Worm (Caenorhabditis elegans) whole organism, mixed stage, embryonic: ENCODE results near the gene F23D12.2.

Source experiments
- M03D4.4 ChIP-seq: sonication (generic microtip); optimal IDR thresholded peaks from 2 replicates; lab custom pipeline; 2017; ENCODE audit warnings: mild to moderate bottlenecking, missing genetic modification characterization, missing compliant biosample characterization
- bed-3 ChIP-seq: fragments of 200-800 bp; sonication (Bioruptor generic); optimal IDR thresholded peaks from 3 replicates; lab custom pipeline; 2018; ENCODE audit warnings: mild to moderate bottlenecking, missing genetic modification characterization, moderate library complexity, missing compliant biosample characterization
- blmp-1 ChIP-seq: fragments of 150-350 bp; optimal IDR thresholded peaks from 2 replicates; lab custom pipeline; 2014; ENCODE audit warnings: missing biosample characterization, missing genetic modification characterization
- ceh-39 ChIP-seq: fragments of 150-350 bp; optimal IDR thresholded peaks from 2 replicates; lab custom pipeline; 2014; ENCODE audit warnings: missing biosample characterization, missing genetic modification characterization
- ceh-43 ChIP-seq: fragments of 200-800 bp; sonication (Bioruptor generic); optimal IDR thresholded peaks from 2 replicates; lab custom pipeline; 2018; ENCODE audit warnings: mild to moderate bottlenecking, missing genetic modification characterization, moderate library complexity, missing compliant biosample characterization
- ceh-83 ChIP-seq: fragments of 200-800 bp; sonication (Bioruptor generic); optimal IDR thresholded peaks from 2 replicates; lab custom pipeline; 2018; ENCODE audit warnings: mild to moderate bottlenecking, missing genetic modification characterization, missing compliant biosample characterization
- ces-1 ChIP-seq: fragments of 150-350 bp; optimal IDR thresholded peaks from 2 replicates; lab custom pipeline; 2014; ENCODE audit warnings: missing biosample characterization, missing genetic modification reagents, missing genetic modification characterization
- cnd-1 ChIP-seq: fragments of 200-800 bp; sonication (Bioruptor generic); optimal IDR thresholded peaks from 2 replicates; lab custom pipeline; 2018; ENCODE audit warnings: mild to moderate bottlenecking, missing genetic modification characterization, missing compliant biosample characterization
- drap-1 ChIP-seq: fragments of 200-800 bp; sonication (Bioruptor generic); optimal IDR thresholded peaks from 3 replicates; lab custom pipeline; 2018; ENCODE audit warnings: mild to moderate bottlenecking, missing genetic modification characterization, missing compliant biosample characterization
- elt-1 ChIP-seq: sonication (generic microtip); optimal IDR thresholded peaks from 2 replicates; lab custom pipeline; 2017; ENCODE audit warnings: missing genetic modification characterization, mild to moderate bottlenecking, missing compliant biosample characterization, antibody characterized with exemption, moderate library complexity, borderline replicate concordance; ENCODE audit not compliant: insufficient read depth
- elt-3 ChIP-seq: fragments of 150-350 bp; optimal IDR thresholded peaks from 2 replicates; lab custom pipeline; 2014; ENCODE audit warnings: missing biosample characterization, missing genetic modification characterization
- ham-2 ChIP-seq: fragments of 200-800 bp; sonication (Bioruptor generic); optimal IDR thresholded peaks from 2 replicates; lab custom pipeline; 2018; ENCODE audit warnings: mild to moderate bottlenecking, missing genetic modification characterization, missing compliant biosample characterization
- hlh-1 ChIP-seq: fragments of 150-350 bp; optimal IDR thresholded peaks from 2 replicates; lab custom pipeline; 2014; ENCODE audit warnings: missing biosample characterization, missing genetic modification reagents, missing genetic modification characterization
- lin-13 ChIP-seq: fragments of 150-350 bp; optimal IDR thresholded peaks from 2 replicates; lab custom pipeline; 2014; ENCODE audit warnings: missing biosample characterization, missing genetic modification characterization
- lsy-2 ChIP-seq: fragments of 150-350 bp; optimal IDR thresholded peaks from 2 replicates; lab custom pipeline; 2014; ENCODE audit warnings: missing biosample characterization, missing genetic modification characterization
- mab-5 ChIP-seq: fragments of 150-350 bp; optimal IDR thresholded peaks from 2 replicates; lab custom pipeline; 2014; ENCODE audit warnings: missing biosample characterization, missing genetic modification characterization
- mep-1 ChIP-seq: fragments of 150-350 bp; optimal IDR thresholded peaks from 2 replicates; lab custom pipeline; 2017; ENCODE audit warnings: missing biosample characterization, missing genetic modification reagents, missing genetic modification characterization, inconsistent platforms
- nhr-2 ChIP-seq: fragments of 150-350 bp; optimal IDR thresholded peaks from 2 replicates; lab custom pipeline; 2014; ENCODE audit warnings: missing biosample characterization, missing genetic modification characterization
- nhr-237 ChIP-seq: fragments of 150-350 bp; optimal IDR thresholded peaks from 2 replicates; lab custom pipeline; 2014; ENCODE audit warnings: missing biosample characterization, missing genetic modification characterization
- nhr-28 ChIP-seq: fragments of 150-350 bp; optimal IDR thresholded peaks from 2 replicates; lab custom pipeline; 2014; ENCODE audit warnings: missing biosample characterization, missing genetic modification characterization
- nhr-76 ChIP-seq: sonication (generic microtip); optimal IDR thresholded peaks from 2 replicates; lab custom pipeline; 2017; ENCODE audit warnings: missing biosample characterization, missing genetic modification characterization
- pha-4 ChIP-seq: fragments of 150-350 bp; optimal IDR thresholded peaks from 2 replicates; lab custom pipeline; 2018; ENCODE audit warnings: missing biosample characterization, missing genetic modification reagents, missing genetic modification characterization
- snpc-4 ChIP-seq: fragments of 150-350 bp; optimal IDR thresholded peaks from 2 replicates; lab custom pipeline; 2014; ENCODE audit warnings: missing biosample characterization, missing genetic modification characterization
- sptf-1 ChIP-seq: sonication (generic microtip); optimal IDR thresholded peaks from 2 replicates; lab custom pipeline; 2017; ENCODE audit warnings: mild to moderate bottlenecking, missing genetic modification characterization, moderate library complexity, missing compliant biosample characterization
- tbx-8 ChIP-seq: fragments of 200-800 bp; sonication (Bioruptor generic); optimal IDR thresholded peaks from 2 replicates; lab custom pipeline; 2018; ENCODE audit warnings: mild to moderate bottlenecking, missing genetic modification characterization, moderate library complexity, missing compliant biosample characterization
- unc-120 ChIP-seq: sonication (generic microtip); optimal IDR thresholded peaks from 2 replicates; lab custom pipeline; 2017; ENCODE audit warnings: missing genetic modification characterization, missing compliant biosample characterization; ENCODE audit not compliant: poor library complexity, severe bottlenecking
- unc-39 ChIP-seq: fragments of 150-350 bp; optimal IDR thresholded peaks from 2 replicates; lab custom pipeline; 2014; ENCODE audit warnings: missing biosample characterization, missing genetic modification characterization
- unc-62 ChIP-seq: fragments of 150-350 bp; optimal IDR thresholded peaks from 2 replicates; lab custom pipeline; 2014; ENCODE audit warnings: missing biosample characterization, missing genetic modification reagents, missing genetic modification characterization
- zip-8 ChIP-seq: fragments of 150-350 bp; optimal IDR thresholded peaks from 2 replicates; lab custom pipeline; 2014; ENCODE audit warnings: missing biosample characterization, missing genetic modification characterization
- ztf-11 ChIP-seq: fragments of 150-350 bp; optimal IDR thresholded peaks from 2 replicates; lab custom pipeline; 2014; ENCODE audit warnings: missing biosample characterization, missing genetic modification characterization

The F23D12.2 gene

ce11 chrX:14428052-14428451 lies 6.7 kb upstream of the F23D12.2 start, which contains the start of gene F23D12.1:
Gene F23D12.1, minus strand, starts transcription at chrX:14428152.
- TF ChIP-seq pha-4 (no peak), unc-39 (no peak), ceh-43 (no peak), M03D4.4 (tag; lab: Kevin White, UChicago) (no peak), unc-120 (no peak), ham-2 (GFP tag; lab: Kevin White, UChicago) (no peak), nhr-28 (tag; lab: Kevin White, UChicago) (no peak), lin-13 (tag; lab: Kevin White, UChicago) (no peak), nhr-76 (tag; lab: Kevin White, UChicago) (no peak), zip-8 (tag; lab: Kevin White, UChicago) (no peak), bed-3 (no peak), hlh-1 (tag; lab: Kevin White, UChicago) (no peak), tbx-8 (GFP tag; lab: Kevin White, UChicago) (no peak), lsy-2 (no peak)

ce11 chrX:14424673-14425072 lies 3.3 kb upstream of the F23D12.2 start, which contains the start of gene F23D12.11:
Gene F23D12.11, minus strand, starts transcription at chrX:14424751.
- TF ChIP-seq nhr-76 (tag; lab: Kevin White, UChicago) (no peak), ham-2 (GFP tag; lab: Kevin White, UChicago) (no peak), nhr-2 (tag; lab: Kevin White, UChicago) (no peak), lsy-2 (no peak), drap-1 (GFP tag; lab: Kevin White, UChicago) (no peak), M03D4.4 (tag; lab: Kevin White, UChicago) (no peak), pha-4 (no peak), unc-120 (no peak), ceh-83 (GFP tag; lab: Kevin White, UChicago) (no peak), snpc-4 (tag; lab: Kevin White, UChicago) (no peak), elt-3 (tag; lab: Kevin White, UChicago) (no peak), mep-1 (tag; lab: Kevin White, UChicago) (no peak), zip-8 (tag; lab: Kevin White, UChicago) (no peak), cnd-1 (tag; lab: Kevin White, UChicago) (no peak)

- TF ChIP-seq unc-62 (GFP tag; lab: Kevin White, UChicago) (no peak), cnd-1 (tag; lab: Kevin White, UChicago) (no peak), blmp-1 (tag; lab: Kevin White, UChicago) (no peak), pha-4 (no peak), M03D4.4 (tag; lab: Kevin White, UChicago) (no peak), mep-1 (tag; lab: Kevin White, UChicago) (no peak), nhr-76 (tag; lab: Kevin White, UChicago) (no peak), nhr-2 (tag; lab: Kevin White, UChicago) (no peak)
Measured at ce11 chrX:14424186-14424585, 2.8 kb upstream of the F23D12.2 start.

ce11 chrX:14423105-14423504 lies 1.7 kb upstream of the F23D12.2 start, which contains the start of gene fipr-3:
Gene fipr-3, plus strand, starts transcription at chrX:14423405.
- TF ChIP-seq nhr-2 (tag; lab: Kevin White, UChicago) (no peak), mep-1 (tag; lab: Kevin White, UChicago) (no peak)
- TF ChIP-seq, all 35 proteins: peak for 0

ce11 chrX:14415641-14416040 lies 5.7 kb downstream of the F23D12.2 start, which contains the start of gene F23D12.10:
Gene F23D12.10, minus strand, starts transcription at chrX:14415741.
- no peak for TF ChIP-seq hlh-1 (tag; lab: Kevin White, UChicago)
- TF ChIP-seq blmp-1 (tag; lab: Kevin White, UChicago): no peak
- TF ChIP-seq ceh-39 (tag; lab: Kevin White, UChicago): no peak
- no peak for TF ChIP-seq unc-39
- TF ChIP-seq tbx-8 (GFP tag; lab: Kevin White, UChicago): no peak
- TF ChIP-seq mab-5: no peak
- no peak for TF ChIP-seq nhr-237 (tag; lab: Kevin White, UChicago)
- no peak for TF ChIP-seq zip-8 (tag; lab: Kevin White, UChicago)
- no peak for TF ChIP-seq elt-1 (tag; lab: Kevin White, UChicago)
- TF ChIP-seq unc-62 (GFP tag; lab: Kevin White, UChicago): no peak
- TF ChIP-seq bed-3: no peak
- no peak for TF ChIP-seq ceh-43
- TF ChIP-seq ztf-11 (tag; lab: Kevin White, UChicago): no peak
- TF ChIP-seq ces-1: no peak
- TF ChIP-seq M03D4.4 (tag; lab: Kevin White, UChicago): no peak
- TF ChIP-seq sptf-1: no peak
- TF ChIP-seq snpc-4 (tag; lab: Kevin White, UChicago): no peak
- TF ChIP-seq, all 35 proteins: peak for 0
